Worm (Caenorhabditis elegans) whole organism, L4 larva: Measurements from ENCODE around the gene cam-1.

Source experiments
- D1046.2 ChIP-seq: fragments of 200-800 bp; sonication (Bioruptor generic); IDR thresholded peaks from 2 replicates; pipeline ENCODE4 v1.3.6; 2022; ENCODE audit warnings: missing genetic modification characterization, missing compliant biosample characterization
- F44E2.7 ChIP-seq: fragments of 200-800 bp; sonication (Bioruptor generic); IDR thresholded peaks from 2 replicates; pipeline ENCODE4 v2.1.2; 2022; ENCODE audit warnings: missing genetic modification characterization, missing compliant biosample characterization
- T20F7.1 ChIP-seq: fragments of 200-800 bp; sonication (Bioruptor generic); optimal IDR thresholded peaks from 2 replicates; lab custom pipeline; 2018; ENCODE audit warnings: mild to moderate bottlenecking, missing genetic modification characterization, missing compliant biosample characterization
- Y5F2A.4 ChIP-seq: fragments of 200-800 bp; sonication (Bioruptor generic); optimal IDR thresholded peaks from 2 replicates; lab custom pipeline; 2018; ENCODE audit warnings: mild to moderate bottlenecking, missing genetic modification characterization, missing compliant biosample characterization
- ZK337.2 ChIP-seq: fragments of 200-800 bp; sonication (Bioruptor generic); IDR thresholded peaks from 2 replicates; pipeline ENCODE4 v1.3.6; 2022; ENCODE audit warnings: missing genetic modification reagents, missing genetic modification characterization, missing compliant biosample characterization
- ZK546.5 ChIP-seq, 2 experiments: sonication (generic microtip); optimal IDR thresholded peaks; 2 replicates each; lab custom pipeline; 2017; ENCODE audit warnings: missing biosample characterization in 2 of 2, missing genetic modification characterization in 2 of 2
- ama-1 ChIP-seq: fragments of 150-350 bp; optimal IDR thresholded peaks from 2 replicates; lab custom pipeline; 2014; ENCODE audit warnings: inconsistent platforms, mixed read lengths
- ceh-20 ChIP-seq: fragments of 200-800 bp; sonication (Bioruptor generic); IDR thresholded peaks from 2 replicates; pipeline ENCODE4 v1.3.6; 2022; ENCODE audit warnings: missing genetic modification reagents, missing genetic modification characterization, missing compliant biosample characterization
- ceh-44 ChIP-seq: fragments of 200-800 bp; sonication (Bioruptor generic); IDR thresholded peaks from 2 replicates; pipeline ENCODE4 v1.3.6; 2022; ENCODE audit warnings: missing genetic modification reagents, missing genetic modification characterization, missing compliant biosample characterization
- ceh-62 ChIP-seq: sonication (generic microtip); optimal IDR thresholded peaks from 2 replicates; lab custom pipeline; 2017; ENCODE audit warnings: missing biosample characterization, missing genetic modification characterization
- ceh-82 ChIP-seq: sonication (generic microtip); optimal IDR thresholded peaks from 2 replicates; lab custom pipeline; 2017; ENCODE audit warnings: missing biosample characterization, missing genetic modification characterization
- ctbp-1 ChIP-seq: fragments of 200-800 bp; sonication (Bioruptor generic); IDR thresholded peaks from 2 replicates; pipeline ENCODE4 v1.3.6; 2022; ENCODE audit warnings: missing genetic modification reagents, missing genetic modification characterization, missing compliant biosample characterization
- daf-16 ChIP-seq, 3 experiments: sonication (generic microtip); optimal IDR thresholded peaks; 2 replicates each; lab custom pipeline; 2016 to 2017; ENCODE audit warnings: missing genetic modification characterization in 3 of 3, missing genetic modification reagents in 3 of 3, mild to moderate bottlenecking in 2 of 3, missing compliant biosample characterization in 2 of 3, missing biosample characterization in 1 of 3, moderate library complexity in 1 of 3
- daf-19 ChIP-seq: fragments of 200-800 bp; sonication (Bioruptor generic); conservative IDR thresholded peaks from 2 replicates; pipeline ENCODE4 v1.3.6; 2022; ENCODE audit warnings: missing genetic modification characterization, missing compliant biosample characterization
- daf-8 ChIP-seq: fragments of 200-800 bp; sonication (Bioruptor generic); IDR thresholded peaks from 2 replicates; pipeline ENCODE4 v1.3.6; 2022; ENCODE audit warnings: missing genetic modification characterization, missing compliant biosample characterization
- dmd-6 ChIP-seq: fragments of 200-800 bp; sonication (Bioruptor generic); IDR thresholded peaks from 2 replicates; pipeline ENCODE4 v1.3.6; 2022; ENCODE audit warnings: missing genetic modification reagents, missing genetic modification characterization, missing compliant biosample characterization
- dpl-1 ChIP-seq: fragments of 150-350 bp; optimal IDR thresholded peaks from 2 replicates; lab custom pipeline; 2014; ENCODE audit warnings: missing biosample characterization, missing genetic modification reagents, missing genetic modification characterization
- dve-1 ChIP-seq: sonication (generic microtip); optimal IDR thresholded peaks from 2 replicates; lab custom pipeline; 2017; ENCODE audit warnings: antibody characterized with exemption, mild to moderate bottlenecking, missing genetic modification characterization, missing compliant biosample characterization; ENCODE audit not compliant: insufficient read depth
- egl-43 ChIP-seq: fragments of 200-800 bp; sonication (Bioruptor generic); IDR thresholded peaks from 2 replicates; pipeline ENCODE4 v1.3.6; 2022; ENCODE audit warnings: missing genetic modification reagents, missing genetic modification characterization, missing compliant biosample characterization
- hlh-11 ChIP-seq: fragments of 200-800 bp; sonication (Bioruptor generic); optimal IDR thresholded peaks from 2 replicates; lab custom pipeline; 2018; ENCODE audit warnings: mild to moderate bottlenecking, missing genetic modification characterization, missing compliant biosample characterization
- hlh-30 ChIP-seq: sonication (generic microtip); optimal IDR thresholded peaks from 2 replicates; lab custom pipeline; 2017; ENCODE audit warnings: antibody characterized with exemption, mild to moderate bottlenecking, missing genetic modification characterization, missing compliant biosample characterization; ENCODE audit not compliant: insufficient read depth
- lin-1 ChIP-seq: fragments of 200-800 bp; sonication (Bioruptor generic); IDR thresholded peaks from 2 replicates; pipeline ENCODE4 v1.3.6; 2022; ENCODE audit warnings: missing genetic modification reagents, missing genetic modification characterization, missing compliant biosample characterization
- lin-13 ChIP-seq: fragments of 150-350 bp; optimal IDR thresholded peaks from 2 replicates; lab custom pipeline; 2014; ENCODE audit warnings: missing biosample characterization, missing genetic modification reagents, missing genetic modification characterization
- lin-29 ChIP-seq: fragments of 200-800 bp; sonication (Bioruptor generic); IDR thresholded peaks from 2 replicates; pipeline ENCODE4 v1.3.6; 2022; ENCODE audit warnings: missing genetic modification reagents, missing genetic modification characterization, missing compliant biosample characterization
- lin-39 ChIP-seq: fragments of 150-350 bp; optimal IDR thresholded peaks from 2 replicates; lab custom pipeline; 2014; ENCODE audit warnings: missing biosample characterization, missing genetic modification reagents, missing genetic modification characterization
- lsy-2 ChIP-seq, 2 experiments: fragments of 150-350 bp in 1 of 2; sonication (generic microtip) in 1 of 2; optimal IDR thresholded peaks; 2 replicates each; lab custom pipeline; 2014 to 2017; ENCODE audit warnings: missing biosample characterization in 2 of 2, missing genetic modification characterization in 2 of 2
- madf-5 ChIP-seq, 2 experiments: fragments of 200-800 bp; sonication (Bioruptor generic); IDR thresholded peaks; 2 replicates each; pipeline ENCODE4 v1.3.6; 2022; ENCODE audit warnings: missing compliant biosample characterization in 2 of 2, missing genetic modification characterization in 2 of 2
- madf-9 ChIP-seq: fragments of 200-800 bp; sonication (Bioruptor generic); conservative IDR thresholded peaks from 2 replicates; pipeline ENCODE4 v1.3.6; 2022; ENCODE audit warnings: missing genetic modification reagents, missing genetic modification characterization, missing compliant biosample characterization
- mdl-1 ChIP-seq, 2 experiments: fragments of 150-350 bp in 1 of 2; sonication (generic microtip) in 1 of 2; optimal IDR thresholded peaks; 2 replicates each; lab custom pipeline; 2014 to 2017; ENCODE audit warnings: missing biosample characterization in 2 of 2, missing genetic modification characterization in 2 of 2
- mdt-29 ChIP-seq: fragments of 200-800 bp; sonication (Bioruptor generic); IDR thresholded peaks from 2 replicates; pipeline ENCODE4 v1.3.6; 2022; ENCODE audit warnings: missing genetic modification reagents, missing genetic modification characterization, missing compliant biosample characterization
- mep-1 ChIP-seq: fragments of 150-350 bp; sonication (generic microtip); optimal IDR thresholded peaks from 3 replicates; lab custom pipeline; 2014; ENCODE audit warnings: missing biosample characterization, missing genetic modification characterization
- nhr-102 ChIP-seq: sonication (generic microtip); optimal IDR thresholded peaks from 2 replicates; lab custom pipeline; 2016; ENCODE audit warnings: mild to moderate bottlenecking, missing genetic modification characterization, moderate library complexity, missing compliant biosample characterization
- nhr-28 ChIP-seq: fragments of 150-350 bp; optimal IDR thresholded peaks from 2 replicates; lab custom pipeline; 2014; ENCODE audit warnings: missing biosample characterization, missing genetic modification characterization
- nhr-41 ChIP-seq: fragments of 200-800 bp; sonication (Bioruptor generic); IDR thresholded peaks from 2 replicates; pipeline ENCODE4 v1.3.6; 2022; ENCODE audit warnings: missing genetic modification reagents, missing genetic modification characterization, missing compliant biosample characterization
- nhr-77 ChIP-seq: fragments of 150-350 bp; optimal IDR thresholded peaks from 2 replicates; lab custom pipeline; 2014; ENCODE audit warnings: missing biosample characterization, missing genetic modification characterization
- php-3 ChIP-seq: fragments of 200-800 bp; sonication (Bioruptor generic); IDR thresholded peaks from 2 replicates; pipeline ENCODE4 v1.3.6; 2022; ENCODE audit warnings: missing genetic modification reagents, missing genetic modification characterization, missing compliant biosample characterization
- pqm-1 ChIP-seq: sonication (generic microtip); optimal IDR thresholded peaks from 2 replicates; lab custom pipeline; 2017; ENCODE audit warnings: missing biosample characterization, missing genetic modification characterization
- saeg-2 ChIP-seq: fragments of 200-800 bp; sonication (Bioruptor generic); IDR thresholded peaks from 2 replicates; pipeline ENCODE4 v1.3.6; 2022; ENCODE audit warnings: missing genetic modification reagents, missing genetic modification characterization, missing compliant biosample characterization
- snpc-4 ChIP-seq: fragments of 150-350 bp; optimal IDR thresholded peaks from 2 replicates; lab custom pipeline; 2014; ENCODE audit warnings: missing biosample characterization, missing genetic modification characterization
- tra-1 ChIP-seq: fragments of 200-800 bp; sonication (Bioruptor generic); IDR thresholded peaks from 2 replicates; pipeline ENCODE4 v1.3.6; 2022; ENCODE audit warnings: missing genetic modification reagents, missing genetic modification characterization, missing compliant biosample characterization
- unc-39 ChIP-seq: sonication (generic microtip); optimal IDR thresholded peaks from 2 replicates; lab custom pipeline; 2017; ENCODE audit warnings: missing biosample characterization, missing genetic modification characterization
- zag-1 ChIP-seq: fragments of 150-350 bp; optimal IDR thresholded peaks from 2 replicates; lab custom pipeline; 2014; ENCODE audit warnings: missing biosample characterization, missing genetic modification characterization
- zfp-2 ChIP-seq: sonication (generic microtip); optimal IDR thresholded peaks from 2 replicates; lab custom pipeline; 2016; ENCODE audit warnings: mild to moderate bottlenecking, missing genetic modification characterization, missing compliant biosample characterization
- zip-11 ChIP-seq: fragments of 200-800 bp; sonication (Bioruptor generic); IDR thresholded peaks from 2 replicates; pipeline ENCODE4 v1.3.6; 2022; ENCODE audit warnings: missing genetic modification characterization, missing compliant biosample characterization
- zip-2 ChIP-seq: fragments of 150-350 bp; optimal IDR thresholded peaks from 2 replicates; lab custom pipeline; 2014; ENCODE audit warnings: missing biosample characterization, missing genetic modification characterization

cam-1 gene

ce11 chrII:9304849-9305248 lies 5.3 kb downstream of the cam-1 start:
- no peak for TF ChIP-seq ZK337.2 (GFP tag; lab: Robert Waterston, UW)
- no peak for TF ChIP-seq lin-39 (tag; lab: Kevin White, UChicago)
- no peak for TF ChIP-seq tra-1 (GFP tag; lab: Robert Waterston, UW)
- TF ChIP-seq ctbp-1, result no peak
- TF ChIP-seq dve-1, result no peak
- TF ChIP-seq, all 104 proteins: peak for 0

ce11 chrII:9303545-9303944 lies 6.6 kb downstream of the cam-1 start:
- no peak for TF ChIP-seq mdt-29 (GFP tag; lab: Robert Waterston, UW)

- TF ChIP-seq zip-2 (tag; lab: Kevin White, UChicago) (no peak), zag-1 (tag; lab: Kevin White, UChicago) (no peak), nhr-102 (tag; lab: Kevin White, UChicago) (peak; percentile 38), zip-11 (GFP tag; lab: Robert Waterston, UW) (no peak), mdt-29 (GFP tag; lab: Robert Waterston, UW) (no peak), ZK546.5 (tag; optimal IDR thresholded peaks at IDR 0.05; lab: Kevin White, UChicago) (no peak), dpl-1 (no peak), php-3 (GFP tag; lab: Robert Waterston, UW) (peak; percentile 93), nhr-77 (tag; lab: Kevin White, UChicago) (peak; percentile 27), snpc-4 (tag; lab: Kevin White, UChicago) (no peak), madf-5 (GFP tag; IDR thresholded peaks at IDR 0.05; lab: Robert Waterston, UW) (no peak), egl-43 (GFP tag; lab: Robert Waterston, UW) (no peak), dmd-6 (GFP tag; lab: Robert Waterston, UW) (peak; percentile 78), D1046.2 (GFP tag; lab: Robert Waterston, UW) (no peak), daf-16 (GFP tag; optimal IDR thresholded peaks at IDR 0.05; lab: Kevin White, UChicago) (peak in 1 of 2 experiments; percentile 55), daf-16 (tag; optimal IDR thresholded peaks at IDR 0.05; lab: Kevin White, UChicago) (peak; percentile 54), zfp-2 (no peak), hlh-30 (tag; lab: Kevin White, UChicago) (peak; percentile 64), daf-8 (GFP tag; lab: Robert Waterston, UW) (no peak), mep-1 (tag; lab: Kevin White, UChicago) (peak; percentile 13), ceh-62 (tag; lab: Kevin White, UChicago) (no peak), lsy-2 (tag; optimal IDR thresholded peaks at IDR 0.05; lab: Kevin White, UChicago) (no peak), T20F7.1 (GFP tag; lab: Kevin White, UChicago) (no peak), dve-1 (peak; percentile 79), hlh-11 (peak; percentile 91), saeg-2 (GFP tag; lab: Robert Waterston, UW) (no peak), lin-39 (tag; lab: Kevin White, UChicago) (no peak), daf-19 (GFP tag; lab: Robert Waterston, UW) (no peak), pqm-1 (tag; lab: Kevin White, UChicago) (peak; percentile 98), ceh-82 (tag; lab: Kevin White, UChicago) (no peak), nhr-28 (tag; lab: Kevin White, UChicago) (peak; percentile 86), lin-1 (GFP tag; lab: Robert Waterston, UW) (peak; percentile 83), lin-29 (GFP tag; lab: Robert Waterston, UW) (no peak), lin-13 (no peak), F44E2.7 (GFP tag; lab: Robert Waterston, UW) (no peak), tra-1 (GFP tag; lab: Robert Waterston, UW) (peak; percentile 55), madf-9 (GFP tag; lab: Robert Waterston, UW) (no peak), ceh-20 (GFP tag; lab: Robert Waterston, UW) (peak; percentile 41; the same call in 1 of the 2 replicates), nhr-41 (GFP tag; lab: Robert Waterston, UW) (no peak), mdl-1 (tag; optimal IDR thresholded peaks at IDR 0.05; lab: Kevin White, UChicago) (no peak), ama-1 (no peak), Y5F2A.4 (no peak), unc-39 (no peak), ceh-44 (GFP tag; lab: Robert Waterston, UW) (no peak)
These were observed 9.0 kb downstream of the cam-1 start for ce11 chrII:9301065-9301464.
